Worm (Caenorhabditis elegans) whole organism, L3 larva: ENCODE data around the gene C11G6.2.

Source experiments
- elt-1 ChIP-seq: fragments of 150-350 bp; optimal IDR thresholded peaks from 2 replicates; lab custom pipeline; 2014; ENCODE audit warnings: missing biosample characterization, missing genetic modification characterization
- jun-1 ChIP-seq: fragments of 150-350 bp; optimal IDR thresholded peaks from 2 replicates; lab custom pipeline; 2014; ENCODE audit warnings: missing biosample characterization, missing genetic modification reagents, missing genetic modification characterization
- nhr-237 ChIP-seq: fragments of 150-350 bp; optimal IDR thresholded peaks from 2 replicates; lab custom pipeline; 2014; ENCODE audit warnings: missing biosample characterization, missing genetic modification characterization
- nhr-25 ChIP-seq: sonication (generic microtip); optimal IDR thresholded peaks from 2 replicates; lab custom pipeline; 2017; ENCODE audit warnings: missing biosample characterization, missing genetic modification characterization
- pqm-1 ChIP-seq: fragments of 150-350 bp; optimal IDR thresholded peaks from 2 replicates; lab custom pipeline; 2017; ENCODE audit warnings: missing biosample characterization, missing genetic modification characterization, inconsistent platforms
- tbx-2 ChIP-seq: sonication (generic microtip); optimal IDR thresholded peaks from 2 replicates; lab custom pipeline; 2016; ENCODE audit warnings: mild to moderate bottlenecking, missing genetic modification characterization, missing compliant biosample characterization
- unc-62 ChIP-seq: fragments of 150-350 bp; sonication (generic microtip); optimal IDR thresholded peaks from 4 replicates; lab custom pipeline; 2014; ENCODE audit warnings: missing biosample characterization, missing genetic modification reagents, missing genetic modification characterization
- ztf-11 ChIP-seq: fragments of 150-350 bp; optimal IDR thresholded peaks from 2 replicates; lab custom pipeline; 2014; ENCODE audit warnings: missing biosample characterization, missing genetic modification characterization

DNA sequence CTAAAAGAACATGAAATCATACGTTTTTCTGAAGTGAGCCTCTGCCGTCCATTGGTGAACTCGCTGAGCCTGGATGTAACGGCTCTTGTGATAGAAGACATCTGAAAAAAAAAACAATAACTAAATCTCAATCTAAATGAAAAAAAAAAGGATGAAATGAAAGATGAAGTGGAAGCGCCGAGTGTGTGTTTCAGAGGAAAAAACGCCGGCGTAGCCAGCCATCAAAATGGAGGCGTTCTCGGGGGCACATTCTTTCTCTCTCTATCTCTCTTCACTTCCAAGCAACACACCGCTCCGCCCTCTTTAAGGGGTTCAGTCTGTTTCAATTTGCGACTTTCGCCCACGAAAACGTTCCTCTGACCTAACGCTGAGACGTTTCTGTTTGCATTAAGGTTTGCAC lies 10.8 kb upstream of the C11G6.2 start, which contains the start of gene T01B4.3:
- TF ChIP-seq unc-62 (no peak), ztf-11 (no peak), pqm-1 (tag; lab: Kevin White, UChicago) (no peak), tbx-2 (no peak), nhr-25 (tag; lab: Kevin White, UChicago) (no peak), nhr-237 (no peak), elt-1 (tag; lab: Kevin White, UChicago) (no peak), jun-1 (no peak)
